Fruit fly (Drosophila melanogaster): ENCODE results near the gene CG14073.
A peak's percentile ranks its signal among the peaks of the same experiment; 100 is the strongest.

Gene CG14073

DNA sequence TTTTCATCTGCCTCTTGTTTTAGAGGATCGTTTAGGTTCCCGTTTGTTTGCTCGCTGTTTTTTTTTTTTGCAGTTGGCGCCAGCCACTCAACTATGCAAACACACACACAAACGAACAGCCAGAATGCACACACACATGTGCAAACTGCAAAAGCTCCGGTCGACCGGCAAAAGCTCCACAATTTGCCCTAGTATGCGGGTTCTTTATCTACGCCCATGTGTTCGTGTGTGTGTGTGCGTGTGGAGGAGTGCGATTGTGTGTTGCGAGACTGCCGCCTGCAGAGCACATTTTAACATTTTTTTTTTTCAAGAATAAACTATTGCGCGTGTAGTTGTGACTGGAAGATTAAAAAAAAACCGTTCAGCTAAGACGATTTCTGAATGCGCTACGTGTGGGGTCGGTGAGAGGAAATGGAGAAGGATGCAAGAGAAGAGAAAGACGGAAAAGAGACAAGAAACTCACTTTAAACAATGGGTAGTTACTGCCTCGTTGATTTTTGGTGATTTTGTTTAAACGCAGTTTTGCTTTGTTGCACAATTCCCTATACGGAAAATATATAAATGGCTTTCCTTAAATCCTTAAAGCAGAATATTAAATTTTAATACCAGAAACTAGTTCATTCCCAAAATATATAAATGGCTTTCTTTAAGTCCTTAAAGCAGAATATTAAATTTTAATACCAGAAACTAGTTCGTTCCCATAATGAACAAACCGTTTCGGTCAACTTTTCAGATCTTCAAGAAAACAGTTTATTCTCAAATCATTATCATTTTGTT lies 29.1 kb downstream of the CG14073 start (continued):
- TF ChIP-seq YL-1 (GFP tag; optimal IDR thresholded peaks at IDR 0.05) (no peak), Kr (GFP tag; optimal IDR thresholded peaks at IDR 0.05) (no peak), oc (tag; optimal IDR thresholded peaks at IDR 0.05) (no peak), CG17359 (tag; optimal IDR thresholded peaks at IDR 0.05) (peak; percentile 54), kay (GFP tag; optimal IDR thresholded peaks at IDR 0.05) (no peak), gem (tag; optimal IDR thresholded peaks at IDR 0.05) (peak; percentile 63), CHES-1-like (GFP tag; optimal IDR thresholded peaks at IDR 0.05) (peak; percentile 21), CG32532 (GFP tag; IDR thresholded peaks at IDR 0.05) (no peak), CG2202 (tag; optimal IDR thresholded peaks at IDR 0.05) (no peak), Mes4 (GFP tag; optimal IDR thresholded peaks at IDR 0.05) (no peak), CG4404 (GFP tag; IDR thresholded peaks at IDR 0.05) (no peak), CG10209 (GFP tag; optimal IDR thresholded peaks at IDR 0.05) (peak; percentile 45), Stat92E (GFP tag; optimal IDR thresholded peaks at IDR 0.05) (peak in 1 of 3 experiments; percentile 43), CTCF (GFP tag; optimal IDR thresholded peaks at IDR 0.05) (no peak), org-1 (GFP tag; optimal IDR thresholded peaks at IDR 0.05) (no peak), Ssrp (tag; optimal IDR thresholded peaks at IDR 0.05) (no peak), CG3838 (GFP tag; optimal IDR thresholded peaks at IDR 0.05) (no peak), aop (GFP tag; IDR thresholded peaks at IDR 0.05) (no peak), br (optimal IDR thresholded peaks at IDR 0.05) (no peak), ranshi (GFP tag; IDR thresholded peaks at IDR 0.05) (no peak; the same call in 1 of the 2 replicates), CG6765 (GFP tag; optimal IDR thresholded peaks at IDR 0.05) (peak; percentile 17), CG1603 (tag; optimal IDR thresholded peaks at IDR 0.05) (no peak), sug (tag; optimal IDR thresholded peaks at IDR 0.05) (peak; percentile 70), CG9876 (GFP tag; optimal IDR thresholded peaks at IDR 0.05) (no peak), ewg (GFP tag; optimal IDR thresholded peaks at IDR 0.05) (no peak), Blimp-1 (GFP tag; optimal IDR thresholded peaks at IDR 0.05) (no peak), Sox100B (GFP tag; optimal IDR thresholded peaks at IDR 0.05) (no peak), Ptx1 (GFP tag; IDR thresholded peaks at IDR 0.05) (peak; percentile 70), Gsc (GFP tag; IDR thresholded peaks at IDR 0.05) (no peak), Usf (GFP tag; optimal IDR thresholded peaks at IDR 0.05) (no peak), CG6683 (GFP tag; optimal IDR thresholded peaks at IDR 0.05) (no peak), bigmax (GFP tag; optimal IDR thresholded peaks at IDR 0.05) (no peak), NC2α (GFP tag; optimal IDR thresholded peaks at IDR 0.05) (no peak), NK7.1 (GFP tag; optimal IDR thresholded peaks at IDR 0.05) (peak; percentile 1), Trl (optimal IDR thresholded peaks at IDR 0.05) (no peak), Trl (GFP tag; optimal IDR thresholded peaks at IDR 0.05) (peak; percentile 6), CG1529 (GFP tag; optimal IDR thresholded peaks at IDR 0.05) (no peak), sna (GFP tag; IDR thresholded peaks at IDR 0.05; ENCODE audit: partially characterized antibody) (no peak), hkb (optimal IDR thresholded peaks at IDR 0.05) (no peak), hkb (GFP tag; IDR thresholded peaks at IDR 0.05) (no peak), prd (optimal IDR thresholded peaks at IDR 0.05) (no peak), prd (GFP tag; IDR thresholded peaks at IDR 0.05) (peak; percentile 42; the same call in 1 of the 3 replicates), CG33557 (GFP tag; optimal IDR thresholded peaks at IDR 0.05) (no peak), CG8944 (GFP tag; optimal IDR thresholded peaks at IDR 0.05) (peak; percentile 22), Dll (GFP tag; IDR thresholded peaks at IDR 0.05; ENCODE audit: partially characterized antibody) (no peak), mld (GFP tag; IDR thresholded peaks at IDR 0.05; ENCODE audit: partially characterized antibody) (no peak), dan (GFP tag; IDR thresholded peaks at IDR 0.05) (no peak), wor (GFP tag; IDR thresholded peaks at IDR 0.05) (no peak), CG8765 (GFP tag; IDR thresholded peaks at IDR 0.05) (no peak), CG2678 (tag; optimal IDR thresholded peaks at IDR 0.05) (peak; percentile 59), CG10366 (GFP tag; IDR thresholded peaks at IDR 0.05) (peak; percentile 39; the same call in 1 of the 2 replicates), repo (GFP tag; optimal IDR thresholded peaks at IDR 0.05) (no peak)

Measured in whole organism, embryonic.